Worm (Caenorhabditis elegans): ENCODE data around the gene vps-33.1.

DNA sequence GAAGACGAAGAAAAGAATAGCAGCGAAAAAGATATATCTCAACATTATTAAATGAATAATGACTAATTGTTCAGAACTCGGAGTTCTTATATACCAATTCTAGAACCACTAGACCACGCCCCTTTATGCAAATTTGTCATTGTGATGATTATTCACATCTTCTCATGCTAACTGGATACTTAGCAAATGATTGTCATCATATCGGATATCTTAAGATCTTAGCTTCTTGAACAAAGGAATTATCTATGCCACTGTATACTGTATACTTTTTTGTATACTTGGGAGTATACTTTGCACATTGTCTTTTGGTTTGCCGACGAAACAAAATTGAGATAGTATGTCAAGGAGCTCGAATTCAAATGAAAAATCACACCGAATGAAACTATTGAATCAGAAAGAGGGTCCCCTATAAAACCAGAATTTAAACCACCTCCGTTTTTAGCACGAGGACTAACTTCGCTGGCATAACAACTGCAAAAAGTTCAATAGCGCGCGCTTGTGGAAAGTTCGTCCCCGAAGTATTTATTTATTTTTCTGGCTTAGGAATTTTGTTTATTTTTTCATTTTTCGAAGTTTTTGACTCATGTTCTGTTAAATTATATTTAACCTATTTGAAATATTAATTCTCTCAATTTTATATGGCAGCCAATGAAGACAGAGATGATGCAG lies at the start of gene vps-33.1, which contains the start of gene sdz-1:
- TF ChIP-seq blmp-1 (tag; optimal IDR thresholded peaks at IDR 0.05; ENCODE audit: insufficient read depth) (no peak), mdl-1 (tag; optimal IDR thresholded peaks at IDR 0.05) (no peak), nhr-237 (tag; optimal IDR thresholded peaks at IDR 0.05) (no peak), sma-9 (GFP tag; optimal IDR thresholded peaks at IDR 0.05) (peak; percentile 50), sma-9 (tag; optimal IDR thresholded peaks at IDR 0.05) (no peak), alr-1 (tag; optimal IDR thresholded peaks at IDR 0.05) (no peak), snpc-4 (tag; optimal IDR thresholded peaks at IDR 0.05) (no peak), elt-3 (tag; optimal IDR thresholded peaks at IDR 0.05) (no peak), mab-5 (tag; optimal IDR thresholded peaks at IDR 0.05) (no peak), elt-1 (tag; optimal IDR thresholded peaks at IDR 0.05) (no peak), nhr-77 (tag; optimal IDR thresholded peaks at IDR 0.05) (no peak)

Data from whole organism, L2 larva.